Worm (Caenorhabditis elegans) whole organism, L2 larva: Measurements from ENCODE around the gene nspb-5.

Experiments
- ama-1 ChIP-seq: fragments of 150-350 bp; optimal IDR thresholded peaks from 2 replicates; lab custom pipeline; 2018; ENCODE audit warnings: inconsistent platforms
- elt-3 ChIP-seq: sonication (generic microtip); optimal IDR thresholded peaks from 2 replicates; lab custom pipeline; 2017; ENCODE audit warnings: missing biosample characterization, missing genetic modification characterization
- snpc-4 ChIP-seq: fragments of 150-350 bp; optimal IDR thresholded peaks from 2 replicates; lab custom pipeline; 2014; ENCODE audit warnings: missing biosample characterization, missing genetic modification characterization
- unc-62 ChIP-seq: fragments of 150-350 bp; optimal IDR thresholded peaks from 2 replicates; lab custom pipeline; 2014; ENCODE audit warnings: missing biosample characterization, missing genetic modification reagents, missing genetic modification characterization

ce11 chrIV:6613296-6613695 is 14.5 kb downstream of the nspb-5 start, which contains the start of gene drh-1:
- TF ChIP-seq ama-1 = no peak
- TF ChIP-seq elt-3 (tag; lab: Kevin White, UChicago) = no peak
- no peak for TF ChIP-seq unc-62 (GFP tag; lab: Kevin White, UChicago)
- no peak for TF ChIP-seq snpc-4 (tag; lab: Kevin White, UChicago)
